Fruit fly (Drosophila melanogaster) whole organism, embryonic: ENCODE data around the gene CG3544.
A peak's percentile ranks its signal among the peaks of the same experiment; 100 is the strongest.

Experiments
- B-H1 ChIP-seq: fragments of 200-800 bp; sonication (Bioruptor generic); IDR thresholded peaks from 3 replicates; pipeline ENCODE4 v1.3.6; 2022; ENCODE audit warnings: missing biosample characterization, missing genetic modification characterization
- C15 ChIP-seq: fragments of 200-800 bp; sonication (Bioruptor generic); IDR thresholded peaks from 3 replicates; pipeline ENCODE4 v1.3.6; 2022; ENCODE audit warnings: missing biosample characterization, missing genetic modification characterization
- CG10565 ChIP-seq: fragments of 200-800 bp; sonication (Bioruptor generic); optimal IDR thresholded peaks from 3 replicates; lab custom pipeline; 2016; ENCODE audit warnings: missing biosample characterization, mild to moderate bottlenecking, missing genetic modification characterization
- CG11504 ChIP-seq: fragments of 200-800 bp; sonication (Bioruptor generic); optimal IDR thresholded peaks from 3 replicates; lab custom pipeline; 2019; ENCODE audit warnings: missing biosample characterization, mild to moderate bottlenecking, missing genetic modification characterization, moderate library complexity
- CG1233 ChIP-seq: fragments of 200-800 bp; sonication (Bioruptor generic); optimal IDR thresholded peaks from 4 replicates; lab custom pipeline; 2018; ENCODE audit warnings: missing biosample characterization, mild to moderate bottlenecking, missing genetic modification characterization
- CG13287 ChIP-seq: fragments of 200-800 bp; sonication (Bioruptor generic); IDR thresholded peaks from 2 replicates; pipeline ENCODE4 v1.3.6; 2022; ENCODE audit warnings: missing biosample characterization, missing genetic modification characterization; ENCODE audit not compliant: partially characterized antibody
- CG16779 ChIP-seq: fragments of 200-800 bp; sonication (Bioruptor generic); IDR thresholded peaks from 2 replicates; pipeline ENCODE4 v1.3.6; 2022; ENCODE audit warnings: missing biosample characterization, missing genetic modification characterization
- CG16813 ChIP-seq: fragments of 200-800 bp; sonication (Bioruptor generic); IDR thresholded peaks from 3 replicates; pipeline ENCODE4 v1.3.6; 2022; ENCODE audit warnings: missing biosample characterization, missing genetic modification characterization; ENCODE audit not compliant: partially characterized antibody
- CG16815 ChIP-seq: fragments of 200-800 bp; sonication (Bioruptor generic); optimal IDR thresholded peaks from 3 replicates; lab custom pipeline; 2017; ENCODE audit warnings: missing biosample characterization, mild to moderate bottlenecking, missing genetic modification characterization
- CG34422 ChIP-seq: fragments of 200-800 bp; sonication (Bioruptor generic); IDR thresholded peaks from 3 replicates; pipeline ENCODE4 v1.3.6; 2022; ENCODE audit warnings: missing biosample characterization, missing genetic modification characterization
- CG7271 ChIP-seq: fragments of 200-800 bp; sonication (Bioruptor generic); optimal IDR thresholded peaks from 2 replicates; lab custom pipeline; 2018; ENCODE audit warnings: missing biosample characterization, mild to moderate bottlenecking, missing genetic modification characterization, moderate library complexity
- CG7745 ChIP-seq: fragments of 200-800 bp; sonication (Bioruptor generic); optimal IDR thresholded peaks from 2 replicates; lab custom pipeline; 2018; ENCODE audit warnings: missing biosample characterization, mild to moderate bottlenecking, missing genetic modification characterization, moderate library complexity
- CG9215 ChIP-seq: fragments of 200-800 bp; sonication (Bioruptor generic); IDR thresholded peaks from 2 replicates; pipeline ENCODE4 v1.3.6; 2022; ENCODE audit warnings: missing biosample characterization, missing genetic modification characterization
- D ChIP-seq, 2 experiments: fragments of 200-800 bp in 1 of 2; fragments of >200 bp in 1 of 2; sonication (Bioruptor generic) in 1 of 2; optimal IDR thresholded peaks; 2 replicates in 1 of 2; 3 replicates in 1 of 2; lab custom pipeline; 2017; ENCODE audit warnings: mild to moderate bottlenecking in 1 of 2, missing biosample characterization in 1 of 2, missing genetic modification characterization in 1 of 2, missing genetic modification reagents in 1 of 2
- D19A ChIP-seq: fragments of 200-800 bp; optimal IDR thresholded peaks from 3 replicates; lab custom pipeline; 2019; ENCODE audit warnings: missing biosample characterization, mild to moderate bottlenecking, missing genetic modification characterization, moderate library complexity
- Dp ChIP-seq: fragments of 200-800 bp; sonication (Bioruptor generic); optimal IDR thresholded peaks from 2 replicates; lab custom pipeline; 2018; ENCODE audit warnings: missing biosample characterization, mild to moderate bottlenecking, missing genetic modification characterization, moderate library complexity
- ERR ChIP-seq: fragments of 200-800 bp; sonication (Bioruptor generic); optimal IDR thresholded peaks from 2 replicates; lab custom pipeline; 2016; ENCODE audit warnings: missing biosample characterization, missing genetic modification characterization
- HmgZ ChIP-seq: fragments of 200-800 bp; sonication (Bioruptor generic); optimal IDR thresholded peaks from 2 replicates; lab custom pipeline; 2018; ENCODE audit warnings: missing biosample characterization, mild to moderate bottlenecking, missing genetic modification characterization
- Hr39 ChIP-seq: fragments of >200 bp; optimal IDR thresholded peaks from 2 replicates; lab custom pipeline; 2017
- Lim3 ChIP-seq: fragments of 200-800 bp; sonication (Bioruptor generic); IDR thresholded peaks from 2 replicates; pipeline ENCODE4 v1.3.6; 2022; ENCODE audit warnings: missing biosample characterization, missing genetic modification characterization
- ab ChIP-seq: fragments of 200-800 bp; sonication (Bioruptor generic); optimal IDR thresholded peaks from 2 replicates; lab custom pipeline; 2016; ENCODE audit warnings: missing biosample characterization, missing genetic modification characterization
- bbx ChIP-seq: fragments of 200-800 bp; sonication (Bioruptor generic); IDR thresholded peaks from 2 replicates; pipeline ENCODE4 v1.3.6; 2022; ENCODE audit warnings: missing biosample characterization, missing genetic modification characterization; ENCODE audit not compliant: partially characterized antibody
- bsh ChIP-seq, 2 experiments: fragments of 200-800 bp; sonication (Bioruptor generic); optimal IDR thresholded peaks; 2 replicates each; lab custom pipeline; 2017 to 2018; ENCODE audit warnings: mild to moderate bottlenecking in 2 of 2, missing biosample characterization in 2 of 2, missing genetic modification characterization in 2 of 2, moderate library complexity in 1 of 2
- cas ChIP-seq: fragments of 200-800 bp; sonication (Bioruptor generic); IDR thresholded peaks from 2 replicates; pipeline ENCODE4 v1.3.6; 2022; ENCODE audit warnings: missing biosample characterization, missing genetic modification characterization
- dm ChIP-seq: fragments of 200-800 bp; sonication (Bioruptor generic); optimal IDR thresholded peaks from 3 replicates; lab custom pipeline; 2016; ENCODE audit warnings: missing biosample characterization, missing genetic modification characterization
- jigr1 ChIP-seq: fragments of 200-800 bp; sonication (Bioruptor generic); IDR thresholded peaks from 3 replicates; pipeline ENCODE4 v1.3.6; 2022; ENCODE audit warnings: missing biosample characterization, missing genetic modification characterization
- lab ChIP-seq: fragments of 200-800 bp; sonication (Bioruptor generic); optimal IDR thresholded peaks from 3 replicates; lab custom pipeline; 2017; ENCODE audit warnings: missing biosample characterization, missing genetic modification characterization, mild to moderate bottlenecking, moderate library complexity, missing genetic modification reagents
- lola ChIP-seq, 3 experiments: fragments of >200 bp in 2 of 3; fragments of 200-800 bp in 1 of 3; sonication (Bioruptor generic) in 1 of 3; optimal IDR thresholded peaks; 2 replicates each; lab custom pipeline; 2017 to 2019; ENCODE audit warnings: missing biosample characterization in 3 of 3, missing genetic modification characterization in 3 of 3, mild to moderate bottlenecking in 1 of 3, moderate library complexity in 1 of 3
- mirr ChIP-seq: fragments of 200-800 bp; sonication (Bioruptor generic); optimal IDR thresholded peaks from 3 replicates; lab custom pipeline; 2018; ENCODE audit warnings: missing biosample characterization, mild to moderate bottlenecking, missing genetic modification characterization
- nmo ChIP-seq: fragments of 200-800 bp; sonication (Bioruptor generic); optimal IDR thresholded peaks from 2 replicates; lab custom pipeline; 2018; ENCODE audit warnings: missing biosample characterization, mild to moderate bottlenecking, missing genetic modification characterization, moderate library complexity
- p53 ChIP-seq: fragments of 200-800 bp; sonication (Bioruptor generic); optimal IDR thresholded peaks from 2 replicates; lab custom pipeline; 2016; ENCODE audit warnings: missing biosample characterization, missing genetic modification characterization
- pnt ChIP-seq: fragments of 200-800 bp; sonication (Bioruptor generic); optimal IDR thresholded peaks from 3 replicates; lab custom pipeline; 2016; ENCODE audit warnings: missing biosample characterization, missing genetic modification characterization
- pum ChIP-seq: fragments of 200-800 bp; sonication (Bioruptor generic); optimal IDR thresholded peaks from 2 replicates; lab custom pipeline; 2016; ENCODE audit warnings: missing biosample characterization, missing genetic modification characterization
- row ChIP-seq: fragments of 200-800 bp; sonication (Bioruptor generic); IDR thresholded peaks from 3 replicates; pipeline ENCODE4 v1.3.6; 2022; ENCODE audit warnings: missing biosample characterization, missing genetic modification characterization
- schlank ChIP-seq: fragments of 200-800 bp; sonication (Bioruptor generic); optimal IDR thresholded peaks from 2 replicates; lab custom pipeline; 2018; ENCODE audit warnings: missing biosample characterization, mild to moderate bottlenecking, missing genetic modification characterization
- scrt ChIP-seq: fragments of 200-800 bp; sonication (Bioruptor generic); optimal IDR thresholded peaks from 2 replicates; lab custom pipeline; 2018; ENCODE audit warnings: missing biosample characterization, mild to moderate bottlenecking, missing genetic modification characterization, moderate library complexity
- sd ChIP-seq: fragments of 200-800 bp; sonication (Bioruptor generic); optimal IDR thresholded peaks from 3 replicates; lab custom pipeline; 2018; ENCODE audit warnings: missing biosample characterization, mild to moderate bottlenecking, missing genetic modification characterization, moderate library complexity
- stc ChIP-seq: fragments of 200-800 bp; sonication (Bioruptor generic); IDR thresholded peaks from 2 replicates; pipeline ENCODE4 v1.3.6; 2022; ENCODE audit warnings: missing biosample characterization, missing genetic modification characterization
- toy ChIP-seq: fragments of 200-800 bp; sonication (Bioruptor generic); IDR thresholded peaks from 2 replicates; pipeline ENCODE4 v1.3.6; 2022; ENCODE audit warnings: missing biosample characterization, missing genetic modification characterization
- ttk ChIP-seq: fragments of 200-800 bp; sonication (Bioruptor generic); IDR thresholded peaks from 2 replicates; pipeline ENCODE4 v2.1.2; 2022; ENCODE audit warnings: missing biosample characterization, missing genetic modification characterization
- zf30C ChIP-seq: fragments of 200-800 bp; sonication (Bioruptor generic); optimal IDR thresholded peaks from 3 replicates; lab custom pipeline; 2018; ENCODE audit warnings: missing biosample characterization, mild to moderate bottlenecking, missing genetic modification characterization

The CG3544 gene

dm6 chr2L:819315-820032 lies 35.3 kb downstream of the CG3544 start, which contains the start of the genes PGAP2 and Clp (continued):
- peak; percentile 54 for TF ChIP-seq CG16813 (GFP tag; lab: Robert Waterston, UW)
- peak; percentile 63 for TF ChIP-seq pum (GFP tag; lab: Kevin White, UChicago)
- peak; percentile 80 for TF ChIP-seq CG11504 (tag; lab: Kevin White, UChicago)
- peak; percentile 80 for TF ChIP-seq HmgZ
- peak; percentile 70; the same call in 1 of the 2 replicates for TF ChIP-seq CG13287 (GFP tag; lab: Robert Waterston, UW)
- TF ChIP-seq jigr1 (GFP tag; lab: Robert Waterston, UW): no peak
- TF ChIP-seq mirr (GFP tag; lab: Kevin White, UChicago): peak; percentile 22
- no peak for TF ChIP-seq zf30C (GFP tag; lab: Kevin White, UChicago)
- peak; percentile 77; the same call in 1 of the 2 replicates for TF ChIP-seq CG9215
- no peak for TF ChIP-seq CG10565
- peak; percentile 54; the same call in 1 of the 2 replicates for TF ChIP-seq stc (GFP tag; lab: Robert Waterston, UW)
- peak; percentile 22 for TF ChIP-seq dm
- peak; percentile 74 for TF ChIP-seq CG1233 (GFP tag; lab: Kevin White, UChicago)
- peak; percentile 30 for TF ChIP-seq schlank (tag; lab: Kevin White, UChicago)
- TF ChIP-seq Hr39 (lab: Kevin White, UChicago): no peak
- 0 out of 2 replicates have a peak, but pooled peaks have one; percentile 10 for TF ChIP-seq bbx (GFP tag; lab: Robert Waterston, UW)
- TF ChIP-seq pnt: peak; percentile 16
- TF ChIP-seq CG16779: no peak
- peak; percentile 59 for TF ChIP-seq CG16815 (GFP tag; lab: Kevin White, UChicago)
- TF ChIP-seq ab (GFP tag; lab: Kevin White, UChicago): no peak
- TF ChIP-seq Lim3 (GFP tag; lab: Robert Waterston, UW): no peak
- peak; percentile 94 for TF ChIP-seq row (GFP tag; lab: Robert Waterston, UW)
- peak; percentile 5 for TF ChIP-seq CG7271 (tag; lab: Kevin White, UChicago)
- no peak for TF ChIP-seq scrt (GFP tag; lab: Kevin White, UChicago)
- TF ChIP-seq p53: no peak
- no peak for TF ChIP-seq lab
- peak in 1 of 3 experiments; percentile 80 for TF ChIP-seq lola (GFP tag; optimal IDR thresholded peaks at IDR 0.05; lab: Kevin White, UChicago)
- peak; percentile 7; the same call in 1 of the 2 replicates for TF ChIP-seq toy (GFP tag; lab: Robert Waterston, UW)
- TF ChIP-seq ttk (GFP tag; lab: Robert Waterston, UW): peak; percentile 72
- peak; percentile 72 for TF ChIP-seq B-H1 (GFP tag; lab: Robert Waterston, UW)
- TF ChIP-seq CG34422 (GFP tag; lab: Robert Waterston, UW): peak; percentile 84
- TF ChIP-seq D19A: no peak
- no peak for TF ChIP-seq D (optimal IDR thresholded peaks at IDR 0.05; lab: Kevin White, UChicago)
- peak; percentile 41 for TF ChIP-seq D (GFP tag; optimal IDR thresholded peaks at IDR 0.05; lab: Kevin White, UChicago)
- TF ChIP-seq CG7745 (tag; lab: Kevin White, UChicago): no peak
- TF ChIP-seq Dp (GFP tag; lab: Kevin White, UChicago): peak; percentile 17
- 0 out of 2 replicates have a peak, but pooled peaks have one; percentile 13 for TF ChIP-seq cas (GFP tag; lab: Robert Waterston, UW)
- TF ChIP-seq bsh (GFP tag; optimal IDR thresholded peaks at IDR 0.05; lab: Kevin White, UChicago): peak in 1 of 2 experiments; percentile 72
- TF ChIP-seq ERR (GFP tag; lab: Kevin White, UChicago): no peak
- no peak for TF ChIP-seq sd (tag; lab: Kevin White, UChicago)
- TF ChIP-seq C15 (GFP tag; lab: Robert Waterston, UW): peak; percentile 43; the same call in 1 of the 3 replicates
- TF ChIP-seq nmo (GFP tag; lab: Kevin White, UChicago): peak; percentile 87
